Worm (Caenorhabditis elegans) whole organism, L2 larva: ENCODE measurements around the gene pqn-94.

Experiments
- ama-1 ChIP-seq: fragments of 150-350 bp; optimal IDR thresholded peaks from 2 replicates; lab custom pipeline; 2018; ENCODE audit warnings: inconsistent platforms
- elt-3 ChIP-seq: sonication (generic microtip); optimal IDR thresholded peaks from 2 replicates; lab custom pipeline; 2017; ENCODE audit warnings: missing biosample characterization, missing genetic modification characterization
- lin-39 ChIP-seq: fragments of 150-350 bp; optimal IDR thresholded peaks from 2 replicates; lab custom pipeline; 2014; ENCODE audit warnings: missing biosample characterization, missing genetic modification reagents, missing genetic modification characterization
- mab-5 ChIP-seq: fragments of 150-350 bp; optimal IDR thresholded peaks from 2 replicates; lab custom pipeline; 2014; ENCODE audit warnings: missing biosample characterization, missing genetic modification characterization
- nhr-10 ChIP-seq: sonication (generic microtip); optimal IDR thresholded peaks from 2 replicates; lab custom pipeline; 2017; ENCODE audit warnings: missing biosample characterization, missing genetic modification characterization
- nhr-129 ChIP-seq: fragments of 150-350 bp; optimal IDR thresholded peaks from 2 replicates; lab custom pipeline; 2014; ENCODE audit warnings: missing biosample characterization, missing genetic modification characterization
- zag-1 ChIP-seq: fragments of 150-350 bp; optimal IDR thresholded peaks from 2 replicates; lab custom pipeline; 2014; ENCODE audit warnings: missing biosample characterization, missing genetic modification characterization

DNA sequence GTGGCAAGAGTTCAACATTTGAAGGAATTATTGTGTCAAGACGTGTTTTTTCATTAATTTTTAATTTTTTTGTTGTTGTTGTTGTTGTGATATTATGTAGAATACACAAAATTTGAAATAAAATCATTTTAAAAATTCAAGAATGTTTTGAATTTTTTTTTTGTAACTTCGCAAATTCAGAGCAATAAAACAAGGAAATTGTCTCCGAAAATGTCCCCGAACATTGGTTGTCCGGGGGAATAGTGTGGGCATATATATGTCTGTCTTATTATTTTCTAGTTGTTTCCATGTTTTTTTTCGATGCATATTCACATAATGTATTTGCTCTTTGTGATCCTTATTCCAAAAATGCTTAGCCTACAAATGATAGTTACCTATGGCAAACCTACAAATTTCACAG is 31.9 kb upstream of the pqn-94 start, which contains the start of gene clec-262:
- TF ChIP-seq lin-39 (no peak), elt-3 (tag; lab: Kevin White, UChicago) (no peak), nhr-10 (tag; lab: Kevin White, UChicago) (no peak), zag-1 (no peak), nhr-129 (tag; lab: Kevin White, UChicago) (no peak), mab-5 (tag; lab: Kevin White, UChicago) (no peak), ama-1 (lab: Kevin White, UChicago) (no peak)
